Fruit fly (Drosophila melanogaster) S2 (cell line): ENCODE data around the gene cdm.

Experiments
- CG8478 ChIP-seq: fragments of >200 bp; optimal IDR thresholded peaks from 2 replicates; lab custom pipeline; 2018
- CTCF ChIP-seq, 2 experiments: fragments of >200 bp; optimal IDR thresholded peaks; 2 replicates each; lab custom pipeline; 2018

DNA sequence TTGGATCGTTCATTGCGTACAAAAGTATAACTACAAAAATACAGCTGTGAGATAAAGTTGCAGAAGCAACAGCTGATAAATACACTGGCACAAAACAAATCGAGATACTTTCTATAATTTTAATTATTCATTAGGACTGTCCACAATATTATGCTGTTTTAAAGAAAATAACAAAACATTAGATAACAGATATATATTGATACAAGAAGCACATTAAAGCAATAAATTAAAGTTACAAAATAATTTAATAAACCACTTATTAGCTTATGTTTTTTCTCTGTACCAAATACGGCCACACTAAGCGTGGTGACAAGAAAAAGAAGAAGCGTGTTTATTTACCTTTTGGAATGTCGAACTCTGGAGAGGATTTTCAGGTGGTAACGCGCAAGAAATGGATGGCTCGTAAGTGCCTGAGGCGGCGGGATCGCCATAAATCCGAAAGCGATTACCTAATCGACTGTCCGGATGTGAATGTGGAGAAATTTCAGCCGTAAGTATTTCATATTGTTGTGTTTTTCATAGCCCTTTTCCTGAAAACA is 37.0 kb upstream of the cdm start, which contains the start of the genes CG7988 and CG7183:
- TF ChIP-seq CG8478 (lab: Kevin White, UChicago) (no peak), CTCF (optimal IDR thresholded peaks at IDR 0.05; lab: Kevin White, UChicago) (no peak)
